Fruit fly (Drosophila melanogaster): Measurements from ENCODE around the gene EAChm.

- TF ChIP-seq pan (optimal IDR thresholded peaks at IDR 0.05) (no peak), EcR (GFP tag; optimal IDR thresholded peaks at IDR 0.05) (no peak)
These were observed 21.8 kb downstream of the EAChm start for dm6 chr3L:15076380-15076779.
